Fruit fly (Drosophila melanogaster): ENCODE data around the gene CG8892.

CG8892 gene

DNA sequence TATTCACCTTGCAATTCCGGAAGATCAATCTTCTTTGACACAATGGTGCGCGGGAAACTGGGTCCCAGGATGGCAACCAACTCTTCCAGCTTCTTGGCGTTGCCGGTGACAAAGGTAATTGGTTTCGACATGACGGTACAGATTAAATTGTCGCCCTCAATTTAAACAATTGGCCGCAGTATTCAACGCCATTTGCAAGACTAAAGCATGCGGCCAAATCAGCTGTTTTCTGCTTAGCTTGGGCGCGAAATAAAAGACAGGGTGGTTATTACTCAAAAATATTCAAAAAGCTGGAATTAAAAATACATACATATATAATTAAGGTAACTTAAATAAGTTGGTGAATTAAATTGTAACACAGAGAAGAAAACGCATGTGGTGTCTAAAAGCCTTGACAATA lies 2.3 kb downstream of the CG8892 start, which contains the start of gene CG8891:
Gene CG8891 (minus strand): TSS at position 242 of the 400 bp plus-strand sequence.
- TF ChIP-seq bab1 (GFP tag; optimal IDR thresholded peaks at IDR 0.05) (peak; percentile 14), Hr96 (GFP tag; optimal IDR thresholded peaks at IDR 0.05) (no peak), CG11617 (GFP tag; optimal IDR thresholded peaks at IDR 0.05) (no peak), Mnt (GFP tag; optimal IDR thresholded peaks at IDR 0.05) (peak; percentile 51)

DNA sequence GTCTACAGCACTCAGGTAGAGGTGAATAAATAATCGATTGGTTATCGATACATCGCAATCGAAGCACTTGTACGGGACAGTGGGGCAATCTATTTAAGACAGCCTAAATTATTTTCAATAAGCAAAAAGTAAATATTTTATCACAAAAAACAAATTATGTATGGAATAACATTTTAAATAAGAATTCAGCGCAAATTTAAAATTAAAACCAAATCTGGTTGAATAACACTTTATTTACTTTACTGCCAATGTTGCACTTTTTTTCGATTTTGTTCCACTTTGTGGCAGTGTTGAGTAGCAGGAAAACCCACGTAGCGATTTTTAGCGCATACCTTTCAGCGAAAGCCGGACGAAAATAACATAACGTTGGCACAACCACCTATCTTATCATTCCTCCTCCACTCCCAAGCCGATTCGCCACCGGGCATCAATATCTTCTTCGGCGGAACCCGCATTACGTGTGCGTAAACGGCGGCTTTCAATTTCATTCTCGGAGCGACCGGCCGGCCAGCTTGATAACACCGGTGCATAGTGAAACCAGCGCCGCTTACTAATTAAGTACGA lies 4.3 kb downstream of the CG8892 start, which contains the start of the genes Gmd and CG3792:
Gene Gmd (minus strand): TSS at position 36 of the 564 bp plus-strand sequence.
Gene CG3792 (plus strand): TSS at position 325 of the 564 bp plus-strand sequence.
- TF ChIP-seq CG33017 (tag; optimal IDR thresholded peaks at IDR 0.05) (peak; percentile 89), Hr96 (GFP tag; optimal IDR thresholded peaks at IDR 0.05) (no peak), Mnt (GFP tag; optimal IDR thresholded peaks at IDR 0.05) (peak; percentile 86), Clk (GFP tag; optimal IDR thresholded peaks at IDR 0.05) (peak; percentile 90), bab1 (GFP tag; optimal IDR thresholded peaks at IDR 0.05) (peak; percentile 95), cnc (optimal IDR thresholded peaks at IDR 0.05) (no peak), CG7101 (tag; optimal IDR thresholded peaks at IDR 0.05) (peak; percentile 93), ovo (GFP tag; optimal IDR thresholded peaks at IDR 0.05) (peak; percentile 83), cic (GFP tag; optimal IDR thresholded peaks at IDR 0.05) (peak; percentile 84), CG1620 (GFP tag; optimal IDR thresholded peaks at IDR 0.05) (peak; percentile 95), tj (GFP tag; optimal IDR thresholded peaks at IDR 0.05) (peak; percentile 95), CG5204 (GFP tag; optimal IDR thresholded peaks at IDR 0.05) (no peak), pad (GFP tag; optimal IDR thresholded peaks at IDR 0.05) (peak; percentile 86), toe (GFP tag; optimal IDR thresholded peaks at IDR 0.05) (no peak), kay (GFP tag; ENCODE audit: borderline replicate concordance) (no peak), CG12768 (GFP tag; optimal IDR thresholded peaks at IDR 0.05) (peak; percentile 96), CG14711 (tag; optimal IDR thresholded peaks at IDR 0.05) (peak; percentile 89), CG7045 (GFP tag; optimal IDR thresholded peaks at IDR 0.05) (peak; percentile 94), CG11617 (GFP tag; optimal IDR thresholded peaks at IDR 0.05) (peak; percentile 95), Crg-1 (GFP tag; optimal IDR thresholded peaks at IDR 0.05) (peak; percentile 92)

DNA sequence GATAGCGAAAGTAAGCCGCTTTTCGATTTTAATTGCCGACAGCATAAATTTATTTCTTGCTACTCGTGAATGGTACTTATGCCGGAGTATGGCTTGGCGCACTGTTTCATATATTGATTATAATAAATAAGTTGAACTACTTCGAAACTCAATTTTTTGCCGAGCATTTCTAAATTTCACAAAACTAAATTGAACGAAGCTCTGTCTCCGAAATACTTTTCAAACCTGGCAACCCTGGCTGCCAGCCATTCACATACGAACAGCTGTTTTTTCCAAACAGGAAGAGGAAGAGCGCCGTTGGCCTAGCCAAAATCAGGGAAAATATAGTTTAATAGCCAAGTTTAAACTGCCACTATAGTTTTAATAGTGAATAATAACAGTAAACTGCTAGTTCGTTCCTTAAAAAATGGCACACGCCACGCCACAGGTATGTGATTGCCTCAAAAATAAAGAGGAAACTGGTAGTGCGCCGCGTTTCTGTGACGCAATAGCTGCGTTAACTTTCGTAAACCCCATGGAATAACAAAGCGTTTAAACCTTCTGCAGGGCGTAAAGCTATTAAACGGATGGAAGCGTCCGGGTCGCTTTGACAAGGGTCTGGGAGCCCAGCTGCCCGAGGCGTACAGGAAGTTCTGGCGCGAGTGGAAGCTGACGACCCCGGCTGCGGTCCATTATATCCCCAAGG lies 7.5 kb downstream of the CG8892 start, which contains the start of gene mRpL28:
Gene mRpL28 (plus strand): TSS at position 246 of the 685 bp plus-strand sequence.
- TF ChIP-seq Hr96 (GFP tag; optimal IDR thresholded peaks at IDR 0.05): no peak
- TF ChIP-seq CG5204 (GFP tag; optimal IDR thresholded peaks at IDR 0.05): no peak
- peak; percentile 2 for TF ChIP-seq tj (GFP tag; optimal IDR thresholded peaks at IDR 0.05)
- TF ChIP-seq CG11617 (GFP tag; optimal IDR thresholded peaks at IDR 0.05): peak; percentile 11
- peak; percentile 65 for TF ChIP-seq bab1 (GFP tag; optimal IDR thresholded peaks at IDR 0.05)
- TF ChIP-seq CG14711 (tag; optimal IDR thresholded peaks at IDR 0.05): peak; percentile 94
- peak; percentile 44 for TF ChIP-seq Mnt (GFP tag; optimal IDR thresholded peaks at IDR 0.05)
- peak; percentile 15 for TF ChIP-seq CG7101 (tag; optimal IDR thresholded peaks at IDR 0.05)

DNA sequence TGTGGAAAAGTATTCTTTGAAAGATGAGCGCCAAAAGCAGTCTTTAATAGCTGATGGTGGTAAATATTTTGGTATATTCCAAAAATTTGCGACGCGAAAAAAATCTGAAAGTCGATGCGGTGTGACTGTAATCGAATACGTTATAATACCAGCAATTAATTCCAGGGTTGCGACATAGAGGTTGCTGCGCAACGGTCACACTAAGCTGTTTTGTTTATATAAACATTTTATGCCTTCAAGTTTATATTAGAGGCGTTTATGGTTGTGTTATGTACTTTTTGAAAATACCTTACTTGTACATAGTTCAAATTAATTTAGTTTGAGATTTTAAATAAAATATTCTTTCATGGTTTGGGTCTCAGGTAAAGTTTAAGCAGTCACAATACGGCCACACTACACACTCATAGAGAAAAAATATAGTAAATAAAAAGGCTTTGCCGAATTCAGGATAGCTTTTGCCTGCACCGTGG lies 10.0 kb downstream of the CG8892 start, which contains the start of gene CG14043:
Gene CG14043 (plus strand): TSS at position 374 of the 470 bp plus-strand sequence.
- no peak for TF ChIP-seq cnc (optimal IDR thresholded peaks at IDR 0.05)
- peak; percentile 66 for TF ChIP-seq CG14711 (tag; optimal IDR thresholded peaks at IDR 0.05)
- no peak for TF ChIP-seq kay (GFP tag; ENCODE audit: borderline replicate concordance)
- peak; percentile 19 for TF ChIP-seq CG11617 (GFP tag; optimal IDR thresholded peaks at IDR 0.05)
- no peak for TF ChIP-seq toe (GFP tag; optimal IDR thresholded peaks at IDR 0.05)
- TF ChIP-seq bab1 (GFP tag; optimal IDR thresholded peaks at IDR 0.05): peak; percentile 74
- no peak for TF ChIP-seq ovo (GFP tag; optimal IDR thresholded peaks at IDR 0.05)
- peak; percentile 26 for TF ChIP-seq pad (GFP tag; optimal IDR thresholded peaks at IDR 0.05)
- peak; percentile 25 for TF ChIP-seq CG7101 (tag; optimal IDR thresholded peaks at IDR 0.05)
- peak; percentile 29 for TF ChIP-seq Crg-1 (GFP tag; optimal IDR thresholded peaks at IDR 0.05)
- TF ChIP-seq Hr96 (GFP tag; optimal IDR thresholded peaks at IDR 0.05): no peak
- TF ChIP-seq cic (GFP tag; optimal IDR thresholded peaks at IDR 0.05): peak; percentile 46
- peak; percentile 50 for TF ChIP-seq CG1620 (GFP tag; optimal IDR thresholded peaks at IDR 0.05)
- TF ChIP-seq CG5204 (GFP tag; optimal IDR thresholded peaks at IDR 0.05): no peak
- TF ChIP-seq CG7045 (GFP tag; optimal IDR thresholded peaks at IDR 0.05): no peak
- peak; percentile 72 for TF ChIP-seq Mnt (GFP tag; optimal IDR thresholded peaks at IDR 0.05)
- no peak for TF ChIP-seq CG33017 (tag; optimal IDR thresholded peaks at IDR 0.05)
- TF ChIP-seq Clk (GFP tag; optimal IDR thresholded peaks at IDR 0.05): no peak
- no peak for TF ChIP-seq CG12768 (GFP tag; optimal IDR thresholded peaks at IDR 0.05)
- TF ChIP-seq tj (GFP tag; optimal IDR thresholded peaks at IDR 0.05): peak; percentile 14

DNA sequence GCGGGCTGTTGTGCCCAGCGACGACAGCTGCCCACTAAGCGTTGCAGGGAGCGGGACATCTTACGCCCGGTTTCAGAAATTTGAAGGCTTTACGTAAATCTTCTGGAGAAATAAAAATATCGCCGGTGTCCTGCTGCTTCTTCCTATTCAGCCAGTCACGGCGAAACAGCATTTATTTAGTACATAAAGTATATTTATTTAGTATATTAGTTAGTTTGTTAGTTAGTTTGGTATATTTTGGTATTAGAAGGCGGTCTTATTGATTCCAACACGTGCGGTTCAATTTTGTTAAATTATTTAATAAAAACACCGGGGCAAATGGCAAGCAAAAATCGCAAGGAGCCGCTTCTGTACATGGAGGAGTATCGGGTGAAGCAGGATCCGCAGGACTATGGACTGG lies 12.6 kb downstream of the CG8892 start, which contains the start of the genes Scox and Polr1C:
Gene Scox (minus strand): TSS at position 169 of the 400 bp plus-strand sequence.
Gene Polr1C (plus strand): TSS at position 238 of the 400 bp plus-strand sequence.
- TF ChIP-seq CG12768 (GFP tag; optimal IDR thresholded peaks at IDR 0.05): no peak
- peak; percentile 87 for TF ChIP-seq Mnt (GFP tag; optimal IDR thresholded peaks at IDR 0.05)

DNA sequence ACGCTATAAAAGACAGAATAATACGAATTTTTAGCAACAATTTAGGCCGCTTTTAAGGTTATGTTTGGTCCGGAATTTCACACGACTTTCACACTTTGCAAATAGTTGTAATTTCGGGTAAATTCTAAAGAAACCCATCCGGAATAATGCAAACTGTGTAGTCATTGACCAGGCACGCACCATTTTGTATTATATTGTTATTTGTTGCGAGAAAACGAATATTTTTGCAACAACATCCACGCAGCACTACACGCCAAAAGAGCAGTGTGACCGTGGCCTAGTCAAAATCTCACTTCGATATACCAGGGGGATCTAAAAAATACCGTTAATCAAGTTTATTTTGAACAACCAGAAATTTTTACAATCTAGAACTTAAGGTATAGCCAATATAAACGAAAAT lies 13.9 kb downstream of the CG8892 start, which contains the start of gene eIF3i:
Gene eIF3i (minus strand): TSS at position 265 of the 400 bp plus-strand sequence.
- peak; percentile 50 for TF ChIP-seq Mnt (GFP tag; optimal IDR thresholded peaks at IDR 0.05)
- no peak for TF ChIP-seq CG7101 (tag; optimal IDR thresholded peaks at IDR 0.05)

Data from whole organism, adult.